Worm (Caenorhabditis elegans): ENCODE measurements around the gene C49C3.7.

C49C3.7 gene

ce11 chrIV:17316398-17316797 is 16.0 kb upstream of the C49C3.7 start, which contains the start of gene C49C3.20:
Gene C49C3.20, minus strand, starts transcription at chrIV:17316498.
- TF ChIP-seq php-3 (GFP tag; IDR thresholded peaks at IDR 0.05) (no peak), aha-1 (tag) (peak; percentile 60)

- TF ChIP-seq pqm-1 (tag; optimal IDR thresholded peaks at IDR 0.05), result peak; percentile 96
- TF ChIP-seq ZK337.2 (GFP tag; IDR thresholded peaks at IDR 0.05), result no peak
- TF ChIP-seq tra-1 (GFP tag; IDR thresholded peaks at IDR 0.05), result no peak
- TF ChIP-seq mep-1 (tag; optimal IDR thresholded peaks at IDR 0.05), result no peak
- TF ChIP-seq ceh-62 (tag; optimal IDR thresholded peaks at IDR 0.05), result no peak
- TF ChIP-seq nhr-28 (tag; optimal IDR thresholded peaks at IDR 0.05), result peak; percentile 79
- no peak for TF ChIP-seq attf-4 (tag; optimal IDR thresholded peaks at IDR 0.05)
- TF ChIP-seq dmd-6 (GFP tag; IDR thresholded peaks at IDR 0.05), result peak; percentile 28; the same call in 1 of the 2 replicates
- TF ChIP-seq daf-16 (GFP tag; optimal IDR thresholded peaks at IDR 0.05), result no peak
- TF ChIP-seq daf-16 (tag; optimal IDR thresholded peaks at IDR 0.05), result peak; percentile 35
- TF ChIP-seq lsy-2 (tag; optimal IDR thresholded peaks at IDR 0.05), result no peak
- TF ChIP-seq hlh-11 (tag; optimal IDR thresholded peaks at IDR 0.05), result peak; percentile 7
Measured at ce11 chrIV:17320445-17320844, 11.9 kb upstream of the C49C3.7 start, which contains the start of gene C49C3.4. Gene C49C3.4, plus strand, starts transcription at chrIV:17320795.

DNA sequence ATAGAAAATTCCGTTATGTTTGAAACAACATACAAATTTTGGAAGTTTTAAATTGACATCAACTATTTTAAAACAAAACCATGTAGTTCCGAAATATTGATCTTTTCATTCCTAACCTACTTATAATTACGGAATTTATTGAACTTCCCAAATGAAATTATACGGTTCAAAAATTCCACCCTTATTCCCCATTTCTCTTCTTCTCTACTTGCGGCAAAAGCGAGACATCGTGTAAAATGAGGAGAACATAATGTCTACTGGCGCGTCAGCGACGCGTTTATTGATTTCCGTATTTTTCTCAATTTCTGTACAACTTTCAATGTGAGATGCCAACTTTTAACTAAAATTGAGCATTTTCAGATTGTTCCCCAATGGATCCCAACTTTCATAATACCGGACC is 3.5 kb upstream of the C49C3.7 start, which contains the start of gene ceh-88:
Gene ceh-88 (plus strand): TSS at position 355 of the 400 bp plus-strand sequence.
- no peak for TF ChIP-seq unc-62 (GFP tag; optimal IDR thresholded peaks at IDR 0.05 in 1 of 2)
- TF ChIP-seq unc-62 (tag; optimal IDR thresholded peaks at IDR 0.05), result no peak
- no peak for TF ChIP-seq F37D6.2 (tag; optimal IDR thresholded peaks at IDR 0.05)
- TF ChIP-seq lin-39 (tag; optimal IDR thresholded peaks at IDR 0.05), result no peak
- no peak for TF ChIP-seq zfp-2 (tag; optimal IDR thresholded peaks at IDR 0.05)
- no peak for TF ChIP-seq Y75B8A.6 (GFP tag; IDR thresholded peaks at IDR 0.05)
- TF ChIP-seq nhr-76 (tag; optimal IDR thresholded peaks at IDR 0.05), result no peak
- no peak for TF ChIP-seq nhr-237 (tag; optimal IDR thresholded peaks at IDR 0.05)
- peak; percentile 15 for TF ChIP-seq dve-1 (tag; optimal IDR thresholded peaks at IDR 0.05; ENCODE audit: insufficient read depth)
- no peak for TF ChIP-seq egl-43 (GFP tag; IDR thresholded peaks at IDR 0.05)
- TF ChIP-seq zfp-3 (GFP tag; conservative IDR thresholded peaks at IDR 0.05), result no peak
- peak; percentile 41; the same call in 1 of the 2 replicates for TF ChIP-seq hmg-1.1 (GFP tag; IDR thresholded peaks at IDR 0.05)
- no peak for TF ChIP-seq unc-130 (GFP tag; optimal IDR thresholded peaks at IDR 0.05)
- TF ChIP-seq nhr-6 (tag; optimal IDR thresholded peaks at IDR 0.05), result no peak
- no peak for TF ChIP-seq nhr-41 (GFP tag; IDR thresholded peaks at IDR 0.05)
- TF ChIP-seq mes-2 (tag; optimal IDR thresholded peaks at IDR 0.05; ENCODE audit: poor library complexity, severe bottlenecking), result peak; percentile 29
- no peak for TF ChIP-seq skn-1 (tag; optimal IDR thresholded peaks at IDR 0.05)
- TF ChIP-seq aha-1 (tag), result no peak
- no peak for TF ChIP-seq Y48G9A.11 (GFP tag; IDR thresholded peaks at IDR 0.05)
- no peak for TF ChIP-seq F44E2.7 (GFP tag; IDR thresholded peaks at IDR 0.05)
- no peak for TF ChIP-seq dmd-8 (GFP tag; IDR thresholded peaks at IDR 0.05)
- TF ChIP-seq tra-1 (GFP tag; IDR thresholded peaks at IDR 0.05), result no peak
- TF ChIP-seq daf-16 (GFP tag; optimal IDR thresholded peaks at IDR 0.05), result no peak
- peak; percentile 3 for TF ChIP-seq daf-16 (tag; optimal IDR thresholded peaks at IDR 0.05)

- TF ChIP-seq nhr-76 (tag; optimal IDR thresholded peaks at IDR 0.05), result no peak
- TF ChIP-seq snpc-1.2 (GFP tag; IDR thresholded peaks at IDR 0.05), result peak; percentile 61; the same call in 1 of the 2 replicates
- peak; percentile 28 for TF ChIP-seq mes-2 (tag; optimal IDR thresholded peaks at IDR 0.05; ENCODE audit: poor library complexity, severe bottlenecking)
- no peak for TF ChIP-seq F49E8.2 (tag; optimal IDR thresholded peaks at IDR 0.05; ENCODE audit: borderline replicate concordance)
- TF ChIP-seq zip-2 (tag; optimal IDR thresholded peaks at IDR 0.05), result no peak
- TF ChIP-seq daf-16 (GFP tag; optimal IDR thresholded peaks at IDR 0.05), result no peak
- peak; percentile 1 for TF ChIP-seq daf-16 (tag; optimal IDR thresholded peaks at IDR 0.05)
- TF ChIP-seq lsy-2 (tag; optimal IDR thresholded peaks at IDR 0.05), result peak in 1 of 2 experiments; percentile 42
- peak; percentile 72 for TF ChIP-seq lin-38 (GFP tag; IDR thresholded peaks at IDR 0.05)
Measured at ce11 chrIV:17331100-17331577, 1.2 kb upstream of the C49C3.7 start, which contains the start of gene C49C3.6. Gene C49C3.6, plus strand, starts transcription at chrIV:17331527.

Measured in whole organism, L4 larva.